Fruit fly (Drosophila melanogaster): Measurements from ENCODE around the gene Rab27.

Rab27 gene

dm6 chrX:1517618-1518017 is 40.8 kb upstream of the Rab27 start (continued):
- TF ChIP-seq pb (GFP tag; optimal IDR thresholded peaks at IDR 0.05) (no peak), Atf-2 (GFP tag; optimal IDR thresholded peaks at IDR 0.05) (peak; percentile 5), dan (GFP tag; IDR thresholded peaks at IDR 0.05) (no peak), H15 (GFP tag; IDR thresholded peaks at IDR 0.05) (no peak), Mad (GFP tag; optimal IDR thresholded peaks at IDR 0.05) (no peak), CG6254 (GFP tag; optimal IDR thresholded peaks at IDR 0.05) (no peak), CG10147 (GFP tag; optimal IDR thresholded peaks at IDR 0.05) (peak; percentile 49), Fer1 (GFP tag; optimal IDR thresholded peaks at IDR 0.05) (peak; percentile 36), toy (GFP tag; IDR thresholded peaks at IDR 0.05) (no peak), CG13296 (GFP tag; optimal IDR thresholded peaks at IDR 0.05) (peak; percentile 30), CG18011 (GFP tag; optimal IDR thresholded peaks at IDR 0.05) (peak; percentile 15), dati (GFP tag; IDR thresholded peaks at IDR 0.05) (no peak), tna (GFP tag; IDR thresholded peaks at IDR 0.05; ENCODE audit: partially characterized antibody) (peak; percentile 77), CG11247 (GFP tag; IDR thresholded peaks at IDR 0.05) (peak; percentile 55), CG11398 (GFP tag; optimal IDR thresholded peaks at IDR 0.05) (no peak), NFAT (GFP tag; IDR thresholded peaks at IDR 0.05) (peak; percentile 63), pros (GFP tag; optimal IDR thresholded peaks at IDR 0.05) (peak; percentile 97), Bgb (GFP tag; IDR thresholded peaks at IDR 0.05; ENCODE audit: partially characterized antibody) (peak; percentile 91), Optix (GFP tag; IDR thresholded peaks at IDR 0.05) (0 out of 3 replicates have a peak, but pooled peaks have one; percentile 5), CG12071 (GFP tag; optimal IDR thresholded peaks at IDR 0.05) (no peak), pum (GFP tag; optimal IDR thresholded peaks at IDR 0.05) (no peak), CG30431 (GFP tag; optimal IDR thresholded peaks at IDR 0.05) (no peak), CG3838 (GFP tag; optimal IDR thresholded peaks at IDR 0.05) (no peak), C15 (GFP tag; IDR thresholded peaks at IDR 0.05) (no peak), pan (optimal IDR thresholded peaks at IDR 0.05) (no peak), pan (GFP tag; optimal IDR thresholded peaks at IDR 0.05 in 1 of 2, IDR thresholded peaks at IDR 0.05 in 1 of 2) (no peak), CG17328 (GFP tag; IDR thresholded peaks at IDR 0.05) (peak; percentile 14; the same call in 1 of the 2 replicates), yki (optimal IDR thresholded peaks at IDR 0.05) (no peak), oc (tag; optimal IDR thresholded peaks at IDR 0.05) (no peak), sob (GFP tag; IDR thresholded peaks at IDR 0.05) (peak; percentile 75), peb (GFP tag; IDR thresholded peaks at IDR 0.05) (no peak), Ptx1 (GFP tag; IDR thresholded peaks at IDR 0.05) (peak; percentile 51; the same call in 1 of the 2 replicates), fd96Cb (tag; optimal IDR thresholded peaks at IDR 0.05) (no peak), ham (GFP tag; IDR thresholded peaks at IDR 0.05) (no peak), fd3F (GFP tag; optimal IDR thresholded peaks at IDR 0.05) (peak; percentile 7), zf30C (GFP tag; optimal IDR thresholded peaks at IDR 0.05) (no peak), Elba2 (GFP tag; optimal IDR thresholded peaks at IDR 0.05) (peak; percentile 95), Hr51 (GFP tag; optimal IDR thresholded peaks at IDR 0.05) (peak; percentile 10 to 32), gfzf (GFP tag; optimal IDR thresholded peaks at IDR 0.05) (no peak), Blimp-1 (GFP tag; optimal IDR thresholded peaks at IDR 0.05) (peak; percentile 22), NK7.1 (GFP tag; optimal IDR thresholded peaks at IDR 0.05) (no peak), ash1 (GFP tag; optimal IDR thresholded peaks at IDR 0.05) (no peak), Hr78 (GFP tag; optimal IDR thresholded peaks at IDR 0.05) (no peak), sc (optimal IDR thresholded peaks at IDR 0.05) (no peak), sc (GFP tag; optimal IDR thresholded peaks at IDR 0.05) (no peak), org-1 (GFP tag; optimal IDR thresholded peaks at IDR 0.05) (no peak), CG3065 (GFP tag; optimal IDR thresholded peaks at IDR 0.05) (no peak), Max (GFP tag; optimal IDR thresholded peaks at IDR 0.05) (no peak), CG13424 (tag; optimal IDR thresholded peaks at IDR 0.05) (peak; percentile 7), gt (GFP tag; IDR thresholded peaks at IDR 0.05) (no peak), shn (GFP tag; optimal IDR thresholded peaks at IDR 0.05) (no peak), CG12236 (GFP tag; optimal IDR thresholded peaks at IDR 0.05) (no peak)

Data from whole organism, embryonic.